Worm (Caenorhabditis elegans): ENCODE measurements around the gene col-115.

DNA sequence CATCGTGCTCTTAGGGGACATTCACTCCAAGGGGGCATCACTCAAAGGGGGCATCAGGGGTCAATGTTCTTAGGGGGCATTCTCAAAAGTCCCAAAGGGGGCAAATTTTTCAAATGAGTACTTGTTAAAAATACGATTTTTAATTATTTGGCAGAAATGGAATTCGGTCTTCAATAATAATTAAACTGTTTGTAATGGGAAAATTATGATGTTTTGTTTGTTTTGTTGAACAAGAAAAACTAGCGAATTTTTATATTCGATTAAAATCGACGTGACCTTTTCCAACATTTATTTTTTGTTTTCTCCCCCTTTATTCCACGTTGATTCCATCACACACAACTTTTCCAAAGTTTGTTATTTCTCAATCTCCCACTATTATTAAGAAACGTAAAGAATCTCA lies 21.5 kb upstream of the col-115 start, which contains the start of gene F57H12.5:
- TF ChIP-seq attf-5 (GFP tag; optimal IDR thresholded peaks at IDR 0.05) (no peak), nhr-27 (tag; optimal IDR thresholded peaks at IDR 0.05) (no peak), ztf-22 (GFP tag; optimal IDR thresholded peaks at IDR 0.05) (no peak), Y67H2A.10 (GFP tag; conservative IDR thresholded peaks at IDR 0.05) (no peak), snpc-1.3 (tag; optimal IDR thresholded peaks at IDR 0.05; ENCODE audit: insufficient read depth) (no peak), K12H6.12 (tag; optimal IDR thresholded peaks at IDR 0.05) (no peak), madf-10 (tag; optimal IDR thresholded peaks at IDR 0.05) (no peak), gei-17 (GFP tag; optimal IDR thresholded peaks at IDR 0.05) (no peak), sdz-38 (tag; optimal IDR thresholded peaks at IDR 0.05) (no peak), unc-62 (GFP tag; optimal IDR thresholded peaks at IDR 0.05) (no peak), Y95B8A.8 (GFP tag; IDR thresholded peaks at IDR 0.05) (no peak), pha-4 (tag; optimal IDR thresholded peaks at IDR 0.05) (no peak), T07F8.4 (tag; optimal IDR thresholded peaks at IDR 0.05) (no peak)
